Worm (Caenorhabditis elegans) whole organism, mixed stage, embryonic: Measurements from ENCODE around the gene C11D2.7.

Experiments used
- elt-1 ChIP-seq: sonication (generic microtip); optimal IDR thresholded peaks from 2 replicates; lab custom pipeline; 2017; ENCODE audit warnings: missing genetic modification characterization, mild to moderate bottlenecking, missing compliant biosample characterization, antibody characterized with exemption, moderate library complexity, borderline replicate concordance; ENCODE audit not compliant: insufficient read depth
- elt-3 ChIP-seq: fragments of 150-350 bp; optimal IDR thresholded peaks from 2 replicates; lab custom pipeline; 2014; ENCODE audit warnings: missing biosample characterization, missing genetic modification characterization
- flh-1 ChIP-seq: fragments of 200-800 bp; sonication (Bioruptor generic); optimal IDR thresholded peaks from 2 replicates; lab custom pipeline; 2018; ENCODE audit warnings: mild to moderate bottlenecking, missing genetic modification characterization, moderate library complexity, missing compliant biosample characterization
- nhr-12 ChIP-seq: fragments of 150-350 bp; optimal IDR thresholded peaks from 2 replicates; lab custom pipeline; 2014; ENCODE audit warnings: missing biosample characterization, missing genetic modification characterization
- pha-4 ChIP-seq: fragments of 150-350 bp; optimal IDR thresholded peaks from 2 replicates; lab custom pipeline; 2018; ENCODE audit warnings: missing biosample characterization, missing genetic modification reagents, missing genetic modification characterization
- unc-120 ChIP-seq: sonication (generic microtip); optimal IDR thresholded peaks from 2 replicates; lab custom pipeline; 2017; ENCODE audit warnings: missing genetic modification characterization, missing compliant biosample characterization; ENCODE audit not compliant: poor library complexity, severe bottlenecking
- unc-39 ChIP-seq: fragments of 150-350 bp; optimal IDR thresholded peaks from 2 replicates; lab custom pipeline; 2014; ENCODE audit warnings: missing biosample characterization, missing genetic modification characterization
- unc-62 ChIP-seq: fragments of 150-350 bp; optimal IDR thresholded peaks from 2 replicates; lab custom pipeline; 2014; ENCODE audit warnings: missing biosample characterization, missing genetic modification reagents, missing genetic modification characterization
- ztf-11 ChIP-seq: fragments of 150-350 bp; optimal IDR thresholded peaks from 2 replicates; lab custom pipeline; 2014; ENCODE audit warnings: missing biosample characterization, missing genetic modification characterization

DNA sequence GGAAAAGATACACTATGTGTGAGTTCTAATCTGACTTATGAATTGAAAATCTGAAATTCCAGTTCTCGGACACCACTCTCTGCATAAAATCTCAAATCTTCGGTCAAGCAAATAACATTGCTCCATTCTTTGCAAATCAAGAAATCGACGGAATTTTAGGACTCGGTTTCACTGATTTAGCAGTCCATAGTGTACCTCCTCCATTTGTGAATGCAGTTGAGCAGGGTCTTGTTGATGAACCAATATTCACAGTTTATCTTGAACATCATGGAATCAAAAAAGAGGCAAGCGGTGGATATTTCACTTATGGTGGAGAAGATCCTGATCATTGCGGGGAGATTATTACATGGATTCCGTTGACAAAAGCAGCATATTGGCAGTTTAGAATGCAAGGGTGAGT is 32.0 kb upstream of the C11D2.7 start:
- no peak for TF ChIP-seq unc-39 (tag; lab: Kevin White, UChicago)
- no peak for TF ChIP-seq pha-4 (tag; lab: Kevin White, UChicago)
- no peak for TF ChIP-seq unc-62 (GFP tag; lab: Kevin White, UChicago)
- no peak for TF ChIP-seq nhr-12
- no peak for TF ChIP-seq elt-1 (tag; lab: Kevin White, UChicago)
- no peak for TF ChIP-seq flh-1
- no peak for TF ChIP-seq ztf-11 (tag; lab: Kevin White, UChicago)
- TF ChIP-seq unc-120 = no peak
- no peak for TF ChIP-seq elt-3 (tag; lab: Kevin White, UChicago)
